Worm (Caenorhabditis elegans) whole organism, late embryonic: Measurements from ENCODE around the gene idpb-5.

Experiments used
- C38D4.7 ChIP-seq: fragments of 200-800 bp; sonication (Bioruptor generic); optimal IDR thresholded peaks from 2 replicates; lab custom pipeline; 2018; ENCODE audit warnings: mild to moderate bottlenecking, missing genetic modification characterization, moderate library complexity, missing compliant biosample characterization
- K02D7.2 ChIP-seq: sonication (generic microtip); optimal IDR thresholded peaks from 2 replicates; lab custom pipeline; 2017; ENCODE audit warnings: mild to moderate bottlenecking, missing genetic modification characterization, missing compliant biosample characterization
- K09A11.1 ChIP-seq: sonication (generic microtip); optimal IDR thresholded peaks from 2 replicates; lab custom pipeline; 2017; ENCODE audit warnings: antibody characterized with exemption, mild to moderate bottlenecking, missing genetic modification characterization, missing compliant biosample characterization; ENCODE audit not compliant: insufficient read depth
- Y22D7AL.16 ChIP-seq: sonication (generic microtip); optimal IDR thresholded peaks from 2 replicates; lab custom pipeline; 2016; ENCODE audit warnings: missing genetic modification characterization, missing compliant biosample characterization
- ama-1 ChIP-seq: fragments of 150-350 bp; optimal IDR thresholded peaks from 2 replicates; lab custom pipeline; 2014
- ceh-18 ChIP-seq: sonication (generic microtip); optimal IDR thresholded peaks from 2 replicates; lab custom pipeline; 2016; ENCODE audit warnings: missing genetic modification characterization, missing compliant biosample characterization
- ceh-19 ChIP-seq: fragments of 200-800 bp; sonication (Bioruptor generic); optimal IDR thresholded peaks from 2 replicates; lab custom pipeline; 2018; ENCODE audit warnings: mild to moderate bottlenecking, missing genetic modification characterization, missing compliant biosample characterization
- ceh-2 ChIP-seq: sonication (generic microtip); optimal IDR thresholded peaks from 2 replicates; lab custom pipeline; 2016; ENCODE audit warnings: missing genotype, missing genetic modification characterization, missing compliant biosample characterization
- ceh-22 ChIP-seq: sonication (generic microtip); optimal IDR thresholded peaks from 2 replicates; lab custom pipeline; 2017; ENCODE audit warnings: missing biosample characterization, missing genetic modification characterization
- ceh-24 ChIP-seq: sonication (generic microtip); optimal IDR thresholded peaks from 2 replicates; lab custom pipeline; 2016; ENCODE audit warnings: mild to moderate bottlenecking, missing genetic modification characterization, missing compliant biosample characterization
- ceh-31 ChIP-seq: sonication (generic microtip); optimal IDR thresholded peaks from 2 replicates; lab custom pipeline; 2016; ENCODE audit warnings: missing genetic modification characterization, missing compliant biosample characterization
- ceh-34 ChIP-seq: sonication (generic microtip); optimal IDR thresholded peaks from 2 replicates; lab custom pipeline; 2016; ENCODE audit warnings: mild to moderate bottlenecking, missing genetic modification characterization, missing compliant biosample characterization
- ceh-45 ChIP-seq: fragments of 200-800 bp; sonication (Bioruptor generic); IDR thresholded peaks from 2 replicates; pipeline ENCODE4 v1.3.6; 2022; ENCODE audit warnings: missing genetic modification reagents, missing genetic modification characterization, missing compliant biosample characterization
- ceh-6 ChIP-seq: fragments of 200-800 bp; sonication (Bioruptor generic); optimal IDR thresholded peaks from 2 replicates; lab custom pipeline; 2018; ENCODE audit warnings: mild to moderate bottlenecking, missing genetic modification characterization, missing compliant biosample characterization
- dmd-4 ChIP-seq: sonication (generic microtip); optimal IDR thresholded peaks from 2 replicates; lab custom pipeline; 2016; ENCODE audit warnings: borderline replicate concordance, missing genetic modification characterization, missing compliant biosample characterization
- dve-1 ChIP-seq: sonication (generic microtip); optimal IDR thresholded peaks from 2 replicates; lab custom pipeline; 2017; ENCODE audit warnings: antibody characterized with exemption, mild to moderate bottlenecking, missing genetic modification characterization, missing compliant biosample characterization
- elt-2 ChIP-seq: sonication (generic microtip); optimal IDR thresholded peaks from 2 replicates; lab custom pipeline; 2016; ENCODE audit warnings: missing genetic modification reagents, missing genetic modification characterization, missing compliant biosample characterization
- ets-4 ChIP-seq: sonication (generic microtip); optimal IDR thresholded peaks from 2 replicates; lab custom pipeline; 2016; ENCODE audit warnings: missing genetic modification characterization, missing compliant biosample characterization
- eyg-1 ChIP-seq: sonication (generic microtip); optimal IDR thresholded peaks from 2 replicates; lab custom pipeline; 2016; ENCODE audit warnings: missing genotype, missing genetic modification characterization, missing compliant biosample characterization
- fkh-10 ChIP-seq: fragments of 150-350 bp; optimal IDR thresholded peaks from 2 replicates; lab custom pipeline; 2014; ENCODE audit warnings: missing biosample characterization, missing genetic modification reagents, missing genetic modification characterization
- hlh-15 ChIP-seq: sonication (generic microtip); optimal IDR thresholded peaks from 2 replicates; lab custom pipeline; 2016; ENCODE audit warnings: missing genetic modification characterization, missing compliant biosample characterization
- hlh-30 ChIP-seq: sonication (generic microtip); optimal IDR thresholded peaks from 2 replicates; lab custom pipeline; 2017; ENCODE audit warnings: antibody characterized with exemption, missing genetic modification characterization, missing compliant biosample characterization; ENCODE audit not compliant: insufficient read depth
- lim-6 ChIP-seq: sonication (generic microtip); optimal IDR thresholded peaks from 2 replicates; lab custom pipeline; 2016; ENCODE audit warnings: missing genetic modification characterization, missing compliant biosample characterization
- madf-2 ChIP-seq: sonication (generic microtip); optimal IDR thresholded peaks from 2 replicates; lab custom pipeline; 2017; ENCODE audit warnings: missing genetic modification characterization, missing compliant biosample characterization
- npax-4 ChIP-seq: sonication (generic microtip); optimal IDR thresholded peaks from 2 replicates; lab custom pipeline; 2016; ENCODE audit warnings: missing genetic modification characterization, missing compliant biosample characterization
- odd-2 ChIP-seq: sonication (generic microtip); optimal IDR thresholded peaks from 2 replicates; lab custom pipeline; 2017; ENCODE audit warnings: antibody characterized with exemption, mild to moderate bottlenecking, missing genetic modification characterization, missing compliant biosample characterization
- pag-3 ChIP-seq: sonication (generic microtip); optimal IDR thresholded peaks from 2 replicates; lab custom pipeline; 2016; ENCODE audit warnings: missing compliant biosample characterization, missing genetic modification characterization, borderline replicate concordance
- pax-1 ChIP-seq: fragments of 150-350 bp; optimal IDR thresholded peaks from 2 replicates; lab custom pipeline; 2014; ENCODE audit warnings: missing biosample characterization, missing genetic modification characterization
- pha-4 ChIP-seq: fragments of 150-350 bp; optimal IDR thresholded peaks from 2 replicates; lab custom pipeline; 2018; ENCODE audit warnings: missing biosample characterization, missing genetic modification reagents, missing genetic modification characterization
- rnt-1 ChIP-seq: sonication (generic microtip); optimal IDR thresholded peaks from 2 replicates; lab custom pipeline; 2016; ENCODE audit warnings: missing genetic modification characterization, missing compliant biosample characterization
- sdc-2 ChIP-seq: sonication (generic microtip); optimal IDR thresholded peaks from 2 replicates; lab custom pipeline; 2016; ENCODE audit warnings: missing genotype, missing genetic modification characterization, missing compliant biosample characterization
- sox-4 ChIP-seq: sonication (generic microtip); optimal IDR thresholded peaks from 2 replicates; lab custom pipeline; 2017; ENCODE audit warnings: mild to moderate bottlenecking, missing genetic modification characterization, inconsistent platforms, missing compliant biosample characterization
- tbx-2 ChIP-seq: sonication (generic microtip); optimal IDR thresholded peaks from 2 replicates; lab custom pipeline; 2016; ENCODE audit warnings: missing genetic modification characterization, missing compliant biosample characterization
- ttx-3 ChIP-seq: sonication (generic microtip); optimal IDR thresholded peaks from 2 replicates; lab custom pipeline; 2016; ENCODE audit warnings: missing genetic modification reagents, missing genetic modification characterization, missing compliant biosample characterization
- unc-42 ChIP-seq: sonication (generic microtip); optimal IDR thresholded peaks from 2 replicates; lab custom pipeline; 2016; ENCODE audit warnings: missing genotype, missing genetic modification characterization, missing compliant biosample characterization
- zip-5 ChIP-seq: sonication (generic microtip); optimal IDR thresholded peaks from 2 replicates; lab custom pipeline; 2016; ENCODE audit warnings: missing genetic modification characterization, missing compliant biosample characterization
- ztf-16 ChIP-seq: sonication (generic microtip); optimal IDR thresholded peaks from 2 replicates; lab custom pipeline; 2017; ENCODE audit warnings: missing genetic modification characterization, missing compliant biosample characterization

The idpb-5 gene

ce11 chrV:11861880-11862544 is 22.7 kb downstream of the idpb-5 start:
- no peak for TF ChIP-seq unc-42 (tag; lab: Kevin White, UChicago)
- no peak for TF ChIP-seq ceh-34 (tag; lab: Kevin White, UChicago)
- no peak for TF ChIP-seq Y22D7AL.16 (tag; lab: Kevin White, UChicago)

ce11 chrV:11862817-11863216 is 23.5 kb downstream of the idpb-5 start, which contains the start of gene R13H4.6:
Gene R13H4.6 (plus strand): TSS chrV:11863117.
- no peak for TF ChIP-seq ets-4 (tag; lab: Kevin White, UChicago)
- no peak for TF ChIP-seq zip-5 (tag; lab: Kevin White, UChicago)
- TF ChIP-seq madf-2 = no peak
- no peak for TF ChIP-seq dmd-4 (tag; lab: Kevin White, UChicago)
- TF ChIP-seq C38D4.7 (GFP tag; lab: Kevin White, UChicago) = no peak
- TF ChIP-seq ttx-3 = no peak
- no peak for TF ChIP-seq pax-1
- no peak for TF ChIP-seq sdc-2 (tag; lab: Kevin White, UChicago)
- no peak for TF ChIP-seq pha-4 (tag; lab: Kevin White, UChicago)
- TF ChIP-seq ceh-18 (tag; lab: Kevin White, UChicago) = no peak
- no peak for TF ChIP-seq hlh-15 (tag; lab: Kevin White, UChicago)
- no peak for TF ChIP-seq ceh-45 (GFP tag; lab: Robert Waterston, UW)
- no peak for TF ChIP-seq unc-42 (tag; lab: Kevin White, UChicago)
- no peak for TF ChIP-seq ceh-24 (tag; lab: Kevin White, UChicago)

- no peak for TF ChIP-seq ceh-6 (GFP tag; lab: Kevin White, UChicago)
- no peak for TF ChIP-seq madf-2
- no peak for TF ChIP-seq zip-5 (tag; lab: Kevin White, UChicago)
- no peak for TF ChIP-seq ztf-16 (tag; lab: Kevin White, UChicago)
- no peak for TF ChIP-seq fkh-10
- no peak for TF ChIP-seq ttx-3
- no peak for TF ChIP-seq lim-6 (tag; lab: Kevin White, UChicago)
- no peak for TF ChIP-seq K02D7.2
- TF ChIP-seq dve-1 = no peak
- TF ChIP-seq sox-4 (tag; lab: Kevin White, UChicago) = no peak
- TF ChIP-seq ama-1 = no peak
- no peak for TF ChIP-seq ceh-45 (GFP tag; lab: Robert Waterston, UW)
- TF ChIP-seq elt-2 (tag; lab: Kevin White, UChicago) = no peak
- no peak for TF ChIP-seq ceh-31 (tag; lab: Kevin White, UChicago)
- TF ChIP-seq, all 69 proteins: peak for 0
These were observed 28.8 kb downstream of the idpb-5 start, which contains the start of gene R13H4.7 for ce11 chrV:11868142-11868541. Gene R13H4.7 (minus strand): TSS chrV:11868242.

- TF ChIP-seq zip-5 (tag; lab: Kevin White, UChicago) = no peak
- TF ChIP-seq ceh-2 = no peak
- no peak for TF ChIP-seq C38D4.7 (GFP tag; lab: Kevin White, UChicago)
- TF ChIP-seq ets-4 (tag; lab: Kevin White, UChicago) = no peak
- TF ChIP-seq rnt-1 (tag; lab: Kevin White, UChicago) = no peak
These were observed 35.7 kb downstream of the idpb-5 start, which contains the start of gene sulp-4 for ce11 chrV:11875060-11875459. Gene sulp-4 (plus strand): TSS chrV:11875360.

- no peak for TF ChIP-seq npax-4 (tag; lab: Kevin White, UChicago)
- TF ChIP-seq ceh-19 (GFP tag; lab: Kevin White, UChicago) = no peak
- TF ChIP-seq dve-1 = no peak
These were observed 37.3 kb downstream of the idpb-5 start for ce11 chrV:11876657-11877056.

ce11 chrV:11879732-11880131 is 40.4 kb downstream of the idpb-5 start, which contains the start of gene sulp-5:
Gene sulp-5 (plus strand): TSS chrV:11880032.
- TF ChIP-seq ceh-2 = no peak
- no peak for TF ChIP-seq tbx-2 (tag; lab: Kevin White, UChicago)
- TF ChIP-seq pag-3 (tag; lab: Kevin White, UChicago) = no peak
- TF ChIP-seq madf-2 = no peak
- TF ChIP-seq ets-4 (tag; lab: Kevin White, UChicago) = no peak
- TF ChIP-seq K09A11.1 (tag; lab: Kevin White, UChicago) = no peak
- TF ChIP-seq ceh-6 (GFP tag; lab: Kevin White, UChicago) = no peak
- TF ChIP-seq ceh-22 = no peak
- TF ChIP-seq odd-2 = no peak
- TF ChIP-seq npax-4 (tag; lab: Kevin White, UChicago) = no peak
- no peak for TF ChIP-seq ama-1
- TF ChIP-seq dve-1 = no peak
- TF ChIP-seq hlh-30 = no peak
- no peak for TF ChIP-seq eyg-1 (tag; lab: Kevin White, UChicago)
- TF ChIP-seq sox-4 (tag; lab: Kevin White, UChicago) = no peak
- TF ChIP-seq ceh-34 (tag; lab: Kevin White, UChicago) = no peak
